Worm (Caenorhabditis elegans) whole organism, late embryonic: ENCODE data around the gene eif-1.

ENCODE experiments used
- K09A11.1 ChIP-seq: sonication (generic microtip); optimal IDR thresholded peaks from 2 replicates; lab custom pipeline; 2017; ENCODE audit warnings: antibody characterized with exemption, mild to moderate bottlenecking, missing genetic modification characterization, missing compliant biosample characterization; ENCODE audit not compliant: insufficient read depth
- ama-1 ChIP-seq: fragments of 150-350 bp; optimal IDR thresholded peaks from 2 replicates; lab custom pipeline; 2014
- che-1 ChIP-seq: sonication (generic microtip); optimal IDR thresholded peaks from 2 replicates; lab custom pipeline; 2016; ENCODE audit warnings: mild to moderate bottlenecking, missing genetic modification characterization, missing compliant biosample characterization
- fkh-10 ChIP-seq: fragments of 150-350 bp; optimal IDR thresholded peaks from 2 replicates; lab custom pipeline; 2014; ENCODE audit warnings: missing biosample characterization, missing genetic modification reagents, missing genetic modification characterization

ce11 chrII:5032669-5033068, 39.3 kb upstream of the eif-1 start:
- TF ChIP-seq ama-1 (lab: Kevin White, UChicago) (no peak), fkh-10 (GFP tag; lab: Kevin White, UChicago) (no peak), K09A11.1 (tag; lab: Kevin White, UChicago) (peak; percentile 78), che-1 (tag; lab: Kevin White, UChicago) (peak; percentile 90)
